Worm (Caenorhabditis elegans) whole organism, young adult: ENCODE data around the gene cah-3.

Source experiments
- T07F8.4 ChIP-seq: sonication (generic microtip); optimal IDR thresholded peaks from 2 replicates; lab custom pipeline; 2016; ENCODE audit warnings: mild to moderate bottlenecking, missing genetic modification characterization, moderate library complexity, missing compliant biosample characterization
- ceh-58 ChIP-seq: fragments of 200-800 bp; sonication (Bioruptor generic); IDR thresholded peaks from 2 replicates; pipeline ENCODE4 v1.3.6; 2022; ENCODE audit warnings: missing genetic modification characterization, missing compliant biosample characterization
- hlh-26 ChIP-seq: fragments of 200-800 bp; sonication (Bioruptor generic); conservative IDR thresholded peaks from 2 replicates; pipeline ENCODE4 v1.3.6; 2022; ENCODE audit warnings: missing genetic modification reagents, missing genetic modification characterization, missing compliant biosample characterization
- let-526 ChIP-seq: fragments of 200-800 bp; sonication (Bioruptor generic); IDR thresholded peaks from 2 replicates; pipeline ENCODE4 v1.3.6; 2022; ENCODE audit warnings: missing genetic modification reagents, missing genetic modification characterization, missing compliant biosample characterization
- nfya-1 ChIP-seq: sonication (generic microtip); optimal IDR thresholded peaks from 2 replicates; lab custom pipeline; 2017; ENCODE audit warnings: antibody characterized with exemption, missing compliant biosample characterization, missing genetic modification characterization, borderline replicate concordance; ENCODE audit not compliant: insufficient read depth
- sdz-38 ChIP-seq: sonication (generic microtip); optimal IDR thresholded peaks from 2 replicates; lab custom pipeline; 2016; ENCODE audit warnings: missing genotype, missing genetic modification characterization, missing compliant biosample characterization

DNA sequence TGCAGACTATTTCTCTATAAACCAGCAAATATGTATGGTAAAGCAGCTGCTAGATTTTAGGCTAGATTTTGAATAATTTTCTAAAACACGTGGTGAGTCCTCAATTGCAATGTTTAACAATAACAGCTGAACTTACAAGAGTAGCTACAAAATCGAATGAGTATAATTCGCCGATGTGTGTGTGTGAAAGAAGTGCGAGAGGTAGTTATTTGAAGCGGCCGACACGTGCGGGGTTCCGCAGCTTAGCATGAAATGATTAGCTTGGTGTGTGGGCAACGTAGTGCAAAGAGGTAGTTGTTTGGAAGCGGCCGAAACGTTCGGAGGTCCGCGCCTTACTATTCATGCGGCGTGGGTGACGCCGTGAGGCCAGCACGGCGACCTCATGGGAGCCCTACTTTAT, 18.4 kb upstream of the cah-3 start:
- no peak for TF ChIP-seq hlh-26
- no peak for TF ChIP-seq T07F8.4 (tag; lab: Kevin White, UChicago)
- TF ChIP-seq sdz-38 (tag; lab: Kevin White, UChicago) = no peak
- no peak for TF ChIP-seq let-526
- TF ChIP-seq nfya-1 = no peak
- no peak for TF ChIP-seq ceh-58
